Worm (Caenorhabditis elegans) whole organism, L4 larva: ENCODE data around the gene nep-20.

Experiments
- dpl-1 ChIP-seq: fragments of 150-350 bp; optimal IDR thresholded peaks from 2 replicates; lab custom pipeline; 2014; ENCODE audit warnings: missing biosample characterization, missing genetic modification reagents, missing genetic modification characterization
- mdl-1 ChIP-seq, 2 experiments: fragments of 150-350 bp in 1 of 2; sonication (generic microtip) in 1 of 2; optimal IDR thresholded peaks; 2 replicates each; lab custom pipeline; 2014 to 2017; ENCODE audit warnings: missing biosample characterization in 2 of 2, missing genetic modification characterization in 2 of 2
- nhr-42 ChIP-seq: fragments of 200-800 bp; sonication (Bioruptor generic); IDR thresholded peaks from 2 replicates; pipeline ENCODE4 v1.3.6; 2022; ENCODE audit warnings: missing genetic modification characterization, missing compliant biosample characterization
- unc-62 ChIP-seq, 3 experiments: fragments of 150-350 bp in 1 of 3; sonication (generic microtip); optimal IDR thresholded peaks in 2 of 3; peaks in 1 of 3; 1 replicate in 1 of 3; 2 replicates in 2 of 3; lab custom pipeline; 2014 to 2017; ENCODE audit warnings: missing biosample characterization in 3 of 3, missing genetic modification characterization in 3 of 3, missing genetic modification reagents in 3 of 3, missing genotype in 1 of 3

DNA sequence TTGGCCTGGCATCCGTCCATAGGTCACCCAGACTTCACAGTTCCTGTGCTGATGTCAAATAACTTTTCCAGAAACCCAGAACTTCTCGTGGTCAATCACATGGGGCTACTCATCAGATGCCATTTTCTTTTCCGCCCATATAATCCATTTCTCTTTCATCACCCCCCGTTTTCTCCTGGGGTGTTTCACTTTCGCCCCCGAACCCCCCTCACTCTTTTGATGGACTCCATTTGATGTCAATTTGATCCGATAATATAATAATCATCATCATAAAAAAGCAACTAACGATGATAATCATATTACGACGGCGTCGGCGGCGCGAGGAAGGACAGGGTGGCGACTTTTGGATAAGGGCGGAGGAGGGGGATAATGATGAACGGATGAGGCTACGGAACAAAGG is 42.9 kb upstream of the nep-20 start:
- TF ChIP-seq nhr-42 (no peak), mdl-1 (tag; optimal IDR thresholded peaks at IDR 0.05; lab: Kevin White, UChicago) (no peak), dpl-1 (GFP tag; lab: Kevin White, UChicago) (no peak), unc-62 (GFP tag; optimal IDR thresholded peaks at IDR 0.05 in 1 of 2; lab: Kevin White, UChicago) (no peak), unc-62 (tag; optimal IDR thresholded peaks at IDR 0.05; lab: Kevin White, UChicago) (no peak)
